Worm (Caenorhabditis elegans): ENCODE results near the gene lro-1.
A peak's percentile ranks its signal among the peaks of the same experiment; 100 is the strongest.

Gene lro-1

ce11 chrX:6255561-6255960, 16.3 kb upstream of the lro-1 start (continued):
- peak; percentile 37 for TF ChIP-seq egl-27 (tag; optimal IDR thresholded peaks at IDR 0.05)
- TF ChIP-seq nhr-25 (tag; optimal IDR thresholded peaks at IDR 0.05), result peak; percentile 78
- TF ChIP-seq ama-1 (optimal IDR thresholded peaks at IDR 0.05), result peak; percentile 92
- TF ChIP-seq ztf-4 (tag; optimal IDR thresholded peaks at IDR 0.05), result no peak
- TF ChIP-seq nhr-23 (tag; optimal IDR thresholded peaks at IDR 0.05), result peak; percentile 62
- no peak for TF ChIP-seq unc-39 (tag; optimal IDR thresholded peaks at IDR 0.05)

ce11 chrX:6256430-6256829, 15.5 kb upstream of the lro-1 start:
- TF ChIP-seq nfya-1 (tag; optimal IDR thresholded peaks at IDR 0.05; ENCODE audit: insufficient read depth) (peak; percentile 52), ZK546.5 (tag; optimal IDR thresholded peaks at IDR 0.05) (no peak), pqm-1 (tag; optimal IDR thresholded peaks at IDR 0.05) (peak; percentile 89), lin-39 (tag; optimal IDR thresholded peaks at IDR 0.05) (no peak), elt-2 (tag; optimal IDR thresholded peaks at IDR 0.05) (peak; percentile 92), skn-1 (tag; optimal IDR thresholded peaks at IDR 0.05) (no peak), lsy-12 (tag; optimal IDR thresholded peaks at IDR 0.05) (no peak), ceh-16 (tag; optimal IDR thresholded peaks at IDR 0.05) (no peak), sea-2 (GFP tag; optimal IDR thresholded peaks at IDR 0.05) (no peak), elt-3 (tag; optimal IDR thresholded peaks at IDR 0.05) (no peak), ama-1 (optimal IDR thresholded peaks at IDR 0.05) (peak; percentile 51), unc-39 (tag; optimal IDR thresholded peaks at IDR 0.05) (no peak), nhr-43 (tag; optimal IDR thresholded peaks at IDR 0.05; ENCODE audit: poor library complexity, severe bottlenecking) (no peak), ztf-4 (tag; optimal IDR thresholded peaks at IDR 0.05) (no peak), jun-1 (tag; optimal IDR thresholded peaks at IDR 0.05) (peak; percentile 38), eor-1 (tag; optimal IDR thresholded peaks at IDR 0.05) (no peak), ceh-28 (tag; optimal IDR thresholded peaks at IDR 0.05) (no peak), hmg-11 (tag; optimal IDR thresholded peaks at IDR 0.05) (no peak), nhr-23 (tag; optimal IDR thresholded peaks at IDR 0.05) (no peak), pha-4 (tag; optimal IDR thresholded peaks at IDR 0.05) (peak; percentile 54), unc-62 (GFP tag; optimal IDR thresholded peaks at IDR 0.05) (no peak)

ce11 chrX:6256969-6257368, 14.9 kb upstream of the lro-1 start:
- TF ChIP-seq pqm-1 (tag; optimal IDR thresholded peaks at IDR 0.05) (peak; percentile 31), ceh-28 (tag; optimal IDR thresholded peaks at IDR 0.05) (peak; percentile 2), nhr-23 (tag; optimal IDR thresholded peaks at IDR 0.05) (peak; percentile 31), tbx-2 (tag; optimal IDR thresholded peaks at IDR 0.05) (no peak)

- TF ChIP-seq nhr-25 (tag; optimal IDR thresholded peaks at IDR 0.05) (peak; percentile 4), jun-1 (tag; optimal IDR thresholded peaks at IDR 0.05) (no peak), nhr-23 (tag; optimal IDR thresholded peaks at IDR 0.05) (peak; percentile 7)
Measured at ce11 chrX:6258409-6258808, 13.5 kb upstream of the lro-1 start.

ce11 chrX:6259081-6259480, 12.8 kb upstream of the lro-1 start:
- TF ChIP-seq skn-1 (tag; optimal IDR thresholded peaks at IDR 0.05) (no peak), nhr-43 (tag; optimal IDR thresholded peaks at IDR 0.05; ENCODE audit: poor library complexity, severe bottlenecking) (no peak), egl-27 (tag; optimal IDR thresholded peaks at IDR 0.05) (no peak), ceh-28 (tag; optimal IDR thresholded peaks at IDR 0.05) (no peak), lin-15B (tag; optimal IDR thresholded peaks at IDR 0.05) (no peak), ceh-82 (tag; optimal IDR thresholded peaks at IDR 0.05) (no peak), ZK546.5 (tag; optimal IDR thresholded peaks at IDR 0.05) (no peak), nhr-28 (tag; optimal IDR thresholded peaks at IDR 0.05) (no peak)

ce11 chrX:6263194-6263698, 8.6 kb upstream of the lro-1 start, which contains the start of gene W05H9.4:
Gene W05H9.4 (plus strand): TSS chrX:6263648.
- TF ChIP-seq ceh-28 (tag; optimal IDR thresholded peaks at IDR 0.05) (peak; percentile 50), fkh-2 (tag; optimal IDR thresholded peaks at IDR 0.05) (no peak), nhr-67 (tag; optimal IDR thresholded peaks at IDR 0.05) (no peak), nfya-1 (tag; optimal IDR thresholded peaks at IDR 0.05; ENCODE audit: insufficient read depth) (peak; percentile 72), egl-27 (tag; optimal IDR thresholded peaks at IDR 0.05) (no peak), nhr-11 (tag; optimal IDR thresholded peaks at IDR 0.05) (no peak), elt-2 (tag; optimal IDR thresholded peaks at IDR 0.05) (peak; percentile 12), nhr-237 (tag; optimal IDR thresholded peaks at IDR 0.05) (no peak), lsy-12 (tag; optimal IDR thresholded peaks at IDR 0.05) (no peak), ztf-4 (tag; optimal IDR thresholded peaks at IDR 0.05) (no peak), lin-39 (tag; optimal IDR thresholded peaks at IDR 0.05) (peak; percentile 85), nhr-23 (tag; optimal IDR thresholded peaks at IDR 0.05) (no peak), ZK546.5 (tag; optimal IDR thresholded peaks at IDR 0.05) (no peak), snpc-4 (tag; optimal IDR thresholded peaks at IDR 0.05) (peak; percentile 46), pha-4 (tag; optimal IDR thresholded peaks at IDR 0.05) (peak; percentile 44), ztf-11 (tag; optimal IDR thresholded peaks at IDR 0.05) (no peak), elt-1 (tag; optimal IDR thresholded peaks at IDR 0.05) (no peak), unc-62 (GFP tag; optimal IDR thresholded peaks at IDR 0.05) (no peak), R02D3.7 (tag; optimal IDR thresholded peaks at IDR 0.05) (peak; percentile 28), hmg-11 (tag; optimal IDR thresholded peaks at IDR 0.05) (peak; percentile 50)

All from whole organism, L3 larva.